Worm (Caenorhabditis elegans) whole organism, mixed stage, embryonic: ENCODE results near the gene T05G5.5.
A peak's percentile ranks its signal among the peaks of the same experiment; 100 is the strongest.

Experiments
- blmp-1 ChIP-seq: fragments of 150-350 bp; optimal IDR thresholded peaks from 2 replicates; lab custom pipeline; 2014; ENCODE audit warnings: missing biosample characterization, missing genetic modification characterization
- drap-1 ChIP-seq: fragments of 200-800 bp; sonication (Bioruptor generic); optimal IDR thresholded peaks from 3 replicates; lab custom pipeline; 2018; ENCODE audit warnings: mild to moderate bottlenecking, missing genetic modification characterization, missing compliant biosample characterization
- elt-1 ChIP-seq: sonication (generic microtip); optimal IDR thresholded peaks from 2 replicates; lab custom pipeline; 2017; ENCODE audit warnings: missing genetic modification characterization, mild to moderate bottlenecking, missing compliant biosample characterization, antibody characterized with exemption, moderate library complexity, borderline replicate concordance; ENCODE audit not compliant: insufficient read depth
- elt-3 ChIP-seq: fragments of 150-350 bp; optimal IDR thresholded peaks from 2 replicates; lab custom pipeline; 2014; ENCODE audit warnings: missing biosample characterization, missing genetic modification characterization
- lin-13 ChIP-seq: fragments of 150-350 bp; optimal IDR thresholded peaks from 2 replicates; lab custom pipeline; 2014; ENCODE audit warnings: missing biosample characterization, missing genetic modification characterization
- mep-1 ChIP-seq: fragments of 150-350 bp; optimal IDR thresholded peaks from 2 replicates; lab custom pipeline; 2017; ENCODE audit warnings: missing biosample characterization, missing genetic modification reagents, missing genetic modification characterization, inconsistent platforms
- mls-2 ChIP-seq: sonication (generic microtip); optimal IDR thresholded peaks from 2 replicates; lab custom pipeline; 2016; ENCODE audit warnings: mild to moderate bottlenecking, missing genetic modification characterization, moderate library complexity, missing compliant biosample characterization
- nhr-237 ChIP-seq: fragments of 150-350 bp; optimal IDR thresholded peaks from 2 replicates; lab custom pipeline; 2014; ENCODE audit warnings: missing biosample characterization, missing genetic modification characterization
- nhr-28 ChIP-seq: fragments of 150-350 bp; optimal IDR thresholded peaks from 2 replicates; lab custom pipeline; 2014; ENCODE audit warnings: missing biosample characterization, missing genetic modification characterization
- nhr-76 ChIP-seq: sonication (generic microtip); optimal IDR thresholded peaks from 2 replicates; lab custom pipeline; 2017; ENCODE audit warnings: missing biosample characterization, missing genetic modification characterization
- pha-4 ChIP-seq: fragments of 150-350 bp; optimal IDR thresholded peaks from 2 replicates; lab custom pipeline; 2018; ENCODE audit warnings: missing biosample characterization, missing genetic modification reagents, missing genetic modification characterization
- unc-39 ChIP-seq: fragments of 150-350 bp; optimal IDR thresholded peaks from 2 replicates; lab custom pipeline; 2014; ENCODE audit warnings: missing biosample characterization, missing genetic modification characterization

- TF ChIP-seq mep-1 (tag; lab: Kevin White, UChicago) (no peak), drap-1 (no peak), nhr-237 (tag; lab: Kevin White, UChicago) (no peak), nhr-76 (tag; lab: Kevin White, UChicago) (no peak), nhr-28 (tag; lab: Kevin White, UChicago) (no peak), elt-3 (tag; lab: Kevin White, UChicago) (no peak), blmp-1 (tag; lab: Kevin White, UChicago) (no peak), unc-39 (no peak), lin-13 (tag; lab: Kevin White, UChicago) (no peak), mls-2 (peak; percentile 40), elt-1 (tag; lab: Kevin White, UChicago) (no peak), pha-4 (no peak)
Measured at ce11 chrIII:9783133-9783590, 31.9 kb upstream of the T05G5.5 start.
